Fruit fly (Drosophila melanogaster): ENCODE data around the gene ex.
A peak's percentile ranks its signal among the peaks of the same experiment; 100 is the strongest.

The ex gene

dm6 chr2L:429680-430484 lies 1.1 kb upstream of the ex start (continued):
- TF ChIP-seq CG13123 (GFP tag; optimal IDR thresholded peaks at IDR 0.05) (no peak), twi (tag; optimal IDR thresholded peaks at IDR 0.05) (no peak), CG31224 (GFP tag; IDR thresholded peaks at IDR 0.05) (peak; percentile 9; the same call in 1 of the 2 replicates), sob (GFP tag; IDR thresholded peaks at IDR 0.05) (no peak), CG10366 (GFP tag; IDR thresholded peaks at IDR 0.05) (peak; percentile 39), sens (GFP tag) (peak; percentile 96), Hr78 (GFP tag; optimal IDR thresholded peaks at IDR 0.05) (peak in 1 of 2 experiments; percentile 89), CG10543 (GFP tag; optimal IDR thresholded peaks at IDR 0.05) (no peak), CG12236 (GFP tag; optimal IDR thresholded peaks at IDR 0.05) (no peak), Atf6 (GFP tag; IDR thresholded peaks at IDR 0.05) (no peak), odd (GFP tag; optimal IDR thresholded peaks at IDR 0.05) (no peak), Hsf (GFP tag; optimal IDR thresholded peaks at IDR 0.05) (peak; percentile 64), HLH4C (GFP tag; IDR thresholded peaks at IDR 0.05; ENCODE audit: partially characterized antibody) (no peak), HLH3B (GFP tag; IDR thresholded peaks at IDR 0.05) (peak; percentile 37; the same call in 1 of the 2 replicates), CG3065 (GFP tag; optimal IDR thresholded peaks at IDR 0.05) (no peak), NC2α (GFP tag; optimal IDR thresholded peaks at IDR 0.05) (no peak), CG7271 (tag; optimal IDR thresholded peaks at IDR 0.05) (no peak), wdn (GFP tag; IDR thresholded peaks at IDR 0.05) (no peak), mld (GFP tag; IDR thresholded peaks at IDR 0.05; ENCODE audit: partially characterized antibody) (no peak), CG8478 (optimal IDR thresholded peaks at IDR 0.05) (no peak), CG34224 (GFP tag; IDR thresholded peaks at IDR 0.05; ENCODE audit: partially characterized antibody) (no peak), Ets97D (GFP tag; optimal IDR thresholded peaks at IDR 0.05) (no peak), sna (GFP tag; IDR thresholded peaks at IDR 0.05; ENCODE audit: partially characterized antibody) (no peak), run (tag; optimal IDR thresholded peaks at IDR 0.05) (no peak), pho (GFP tag; optimal IDR thresholded peaks at IDR 0.05) (peak; percentile 52), Taf1 (GFP tag; IDR thresholded peaks at IDR 0.05) (no peak), CG18619 (GFP tag; optimal IDR thresholded peaks at IDR 0.05) (no peak), hth (optimal IDR thresholded peaks at IDR 0.05) (no peak), CG6854 (GFP tag; optimal IDR thresholded peaks at IDR 0.05) (peak; percentile 6), Atf-2 (GFP tag; optimal IDR thresholded peaks at IDR 0.05) (no peak), esg (GFP tag; conservative IDR thresholded peaks at IDR 0.05) (no peak), D (optimal IDR thresholded peaks at IDR 0.05) (no peak), D (GFP tag; optimal IDR thresholded peaks at IDR 0.05) (peak; percentile 12), TFAM (GFP tag; optimal IDR thresholded peaks at IDR 0.05) (no peak), br (optimal IDR thresholded peaks at IDR 0.05) (no peak), kah (GFP tag; optimal IDR thresholded peaks at IDR 0.05) (no peak), CG11723 (GFP tag; optimal IDR thresholded peaks at IDR 0.05) (no peak), lola (GFP tag; optimal IDR thresholded peaks at IDR 0.05) (peak in 1 of 3 experiments; percentile 68), CG17612 (GFP tag; IDR thresholded peaks at IDR 0.05) (no peak), CG18476 (GFP tag; optimal IDR thresholded peaks at IDR 0.05) (no peak), yki (optimal IDR thresholded peaks at IDR 0.05) (no peak), CG18262 (tag; optimal IDR thresholded peaks at IDR 0.05) (peak; percentile 73), Nf-YB (GFP tag; optimal IDR thresholded peaks at IDR 0.05) (no peak), dimm (GFP tag; IDR thresholded peaks at IDR 0.05) (no peak), Max (GFP tag; optimal IDR thresholded peaks at IDR 0.05) (peak; percentile 44), wor (GFP tag; IDR thresholded peaks at IDR 0.05) (no peak), CG4424 (GFP tag; optimal IDR thresholded peaks at IDR 0.05) (peak; percentile 38), Bteb2 (GFP tag; optimal IDR thresholded peaks at IDR 0.05) (peak; percentile 23), pnt (GFP tag; optimal IDR thresholded peaks at IDR 0.05) (peak; percentile 48), CG4730 (GFP tag; IDR thresholded peaks at IDR 0.05) (peak; percentile 35; the same call in 1 of the 2 replicates), Doc3 (GFP tag; IDR thresholded peaks at IDR 0.05; ENCODE audit: partially characterized antibody) (no peak)
